Worm (Caenorhabditis elegans) whole organism, young adult: Measurements from ENCODE around the gene srt-41.

ENCODE experiments used
- B0019.2 ChIP-seq: fragments of 200-800 bp; sonication (Bioruptor generic); conservative IDR thresholded peaks from 2 replicates; pipeline ENCODE4 v1.3.6; 2022; ENCODE audit warnings: missing genetic modification reagents, missing genetic modification characterization, missing compliant biosample characterization
- C17E4.6 ChIP-seq: fragments of 200-800 bp; sonication (Bioruptor generic); IDR thresholded peaks from 2 replicates; pipeline ENCODE4 v1.3.6; 2022; ENCODE audit warnings: missing genetic modification reagents, missing genetic modification characterization, missing compliant biosample characterization
- D2030.7 ChIP-seq: fragments of 200-800 bp; sonication (Bioruptor generic); IDR thresholded peaks from 2 replicates; pipeline ENCODE4 v1.3.6; 2022; ENCODE audit warnings: missing genetic modification reagents, missing genetic modification characterization, missing compliant biosample characterization
- F23B12.7 ChIP-seq: sonication (generic microtip); optimal IDR thresholded peaks from 2 replicates; lab custom pipeline; 2017; ENCODE audit warnings: missing genetic modification characterization, mild to moderate bottlenecking, missing compliant biosample characterization, antibody characterized with exemption, moderate library complexity; ENCODE audit not compliant: insufficient read depth
- F33H1.4 ChIP-seq: fragments of 200-800 bp; sonication (Bioruptor generic); IDR thresholded peaks from 2 replicates; pipeline ENCODE4 v1.3.6; 2022; ENCODE audit warnings: missing genetic modification reagents, missing genetic modification characterization, missing compliant biosample characterization
- F57C9.4 ChIP-seq: sonication (generic microtip); optimal IDR thresholded peaks from 2 replicates; lab custom pipeline; 2017; ENCODE audit warnings: mild to moderate bottlenecking, missing genetic modification characterization, missing compliant biosample characterization
- Y53G8AR.9 ChIP-seq: fragments of 200-800 bp; sonication (Bioruptor generic); conservative IDR thresholded peaks from 2 replicates; pipeline ENCODE4 v1.3.6; 2022; ENCODE audit warnings: missing genetic modification reagents, missing genetic modification characterization, missing compliant biosample characterization
- ZK185.1 ChIP-seq: sonication (generic microtip); optimal IDR thresholded peaks from 2 replicates; lab custom pipeline; 2016; ENCODE audit warnings: mild to moderate bottlenecking, missing genetic modification characterization, missing compliant biosample characterization; ENCODE audit not compliant: poor library complexity, severe bottlenecking
- akir-1 ChIP-seq: fragments of 200-800 bp; sonication (Bioruptor generic); optimal IDR thresholded peaks from 2 replicates; lab custom pipeline; 2018; ENCODE audit warnings: mild to moderate bottlenecking, missing genetic modification characterization, moderate library complexity, missing compliant biosample characterization
- ama-1 ChIP-seq, 3 experiments: fragments of 150-350 bp in 1 of 3; sonication (generic microtip) in 2 of 3; optimal IDR thresholded peaks; 2 replicates each; lab custom pipeline; 2014 to 2018; ENCODE audit warnings: missing biosample characterization in 2 of 3, missing genetic modification characterization in 2 of 3, missing genetic modification reagents in 2 of 3
- aptf-2 ChIP-seq: fragments of 200-800 bp; sonication (Bioruptor generic); conservative IDR thresholded peaks from 2 replicates; pipeline ENCODE4 v1.3.6; 2022; ENCODE audit warnings: missing genetic modification reagents, missing genetic modification characterization, missing compliant biosample characterization
- ccch-3 ChIP-seq: fragments of 200-800 bp; sonication (Bioruptor generic); optimal IDR thresholded peaks from 2 replicates; lab custom pipeline; 2018; ENCODE audit warnings: mild to moderate bottlenecking, missing genetic modification characterization, missing compliant biosample characterization
- cebp-1 ChIP-seq, 2 experiments: fragments of 200-800 bp in 1 of 2; sonication (Bioruptor generic) in 1 of 2; sonication (generic microtip) in 1 of 2; IDR thresholded peaks in 1 of 2; optimal IDR thresholded peaks in 1 of 2; 2 replicates each; pipeline versions ENCODE4 v1.3.6 to Lab custom; 2017 to 2022; ENCODE audit warnings: missing compliant biosample characterization in 2 of 2, missing genetic modification characterization in 2 of 2, mild to moderate bottlenecking in 1 of 2, missing genetic modification reagents in 1 of 2, moderate library complexity in 1 of 2
- cebp-2 ChIP-seq: fragments of 200-800 bp; sonication (Bioruptor generic); IDR thresholded peaks from 2 replicates; pipeline ENCODE4 v1.3.6; 2022; ENCODE audit warnings: missing genetic modification characterization, missing compliant biosample characterization
- ceh-100 ChIP-seq: fragments of 200-800 bp; sonication (Bioruptor generic); IDR thresholded peaks from 2 replicates; pipeline ENCODE4 v1.3.6; 2022; ENCODE audit warnings: missing genetic modification reagents, missing genetic modification characterization, missing compliant biosample characterization
- ceh-91 ChIP-seq: fragments of 200-800 bp; sonication (Bioruptor generic); IDR thresholded peaks from 2 replicates; pipeline ENCODE4 v1.3.6; 2022; ENCODE audit warnings: missing genetic modification reagents, missing genetic modification characterization, missing compliant biosample characterization
- die-1 ChIP-seq: sonication (generic microtip); optimal IDR thresholded peaks from 2 replicates; lab custom pipeline; 2016; ENCODE audit warnings: missing genotype, mild to moderate bottlenecking, missing genetic modification characterization, missing compliant biosample characterization
- dox-1 ChIP-seq: fragments of 200-800 bp; sonication (Bioruptor generic); IDR thresholded peaks from 2 replicates; pipeline ENCODE4 v1.3.6; 2022; ENCODE audit warnings: missing genetic modification reagents, missing genetic modification characterization, missing compliant biosample characterization
- efl-1 ChIP-seq: fragments of 150-350 bp; optimal IDR thresholded peaks from 2 replicates; lab custom pipeline; 2014; ENCODE audit warnings: missing biosample characterization, missing genetic modification reagents, missing genetic modification characterization
- hlh-26 ChIP-seq: fragments of 200-800 bp; sonication (Bioruptor generic); conservative IDR thresholded peaks from 2 replicates; pipeline ENCODE4 v1.3.6; 2022; ENCODE audit warnings: missing genetic modification reagents, missing genetic modification characterization, missing compliant biosample characterization
- hmg-20 ChIP-seq: fragments of 200-800 bp; sonication (Bioruptor generic); IDR thresholded peaks from 2 replicates; pipeline ENCODE4 v1.3.6; 2022; ENCODE audit warnings: missing genetic modification reagents, missing genetic modification characterization, missing compliant biosample characterization
- hsf-1 ChIP-seq: fragments of 200-800 bp; sonication (Bioruptor generic); IDR thresholded peaks from 2 replicates; pipeline ENCODE4 v1.3.6; 2022; ENCODE audit warnings: missing genetic modification reagents, missing genetic modification characterization, missing compliant biosample characterization
- lag-1 ChIP-seq: fragments of 200-800 bp; sonication (Bioruptor generic); IDR thresholded peaks from 2 replicates; pipeline ENCODE4 v1.3.6; 2022; ENCODE audit warnings: missing genetic modification reagents, missing genetic modification characterization, missing compliant biosample characterization
- lsl-1 ChIP-seq: fragments of 200-800 bp; sonication (Bioruptor generic); optimal IDR thresholded peaks from 2 replicates; lab custom pipeline; 2018; ENCODE audit warnings: mild to moderate bottlenecking, missing genetic modification characterization, moderate library complexity, missing compliant biosample characterization
- madf-8 ChIP-seq: fragments of 200-800 bp; sonication (Bioruptor generic); conservative IDR thresholded peaks from 2 replicates; pipeline ENCODE4 v1.3.6; 2022; ENCODE audit warnings: missing genetic modification reagents, missing genetic modification characterization, missing compliant biosample characterization
- mcd-1 ChIP-seq: fragments of 200-800 bp; sonication (Bioruptor generic); IDR thresholded peaks from 2 replicates; pipeline ENCODE4 v1.3.6; 2022; ENCODE audit warnings: missing genetic modification reagents, missing genetic modification characterization, missing compliant biosample characterization
- nfyb-1 ChIP-seq: fragments of 200-800 bp; sonication (Bioruptor generic); IDR thresholded peaks from 2 replicates; pipeline ENCODE4 v1.3.6; 2022; ENCODE audit warnings: missing genetic modification reagents, missing genetic modification characterization, missing compliant biosample characterization
- nhr-80 ChIP-seq: sonication (generic microtip); optimal IDR thresholded peaks from 2 replicates; lab custom pipeline; 2016; ENCODE audit warnings: missing genetic modification characterization, missing compliant biosample characterization
- pha-4 ChIP-seq: fragments of 150-350 bp; sonication (generic microtip); optimal IDR thresholded peaks from 2 replicates; lab custom pipeline; 2014; ENCODE audit warnings: missing biosample characterization, missing genetic modification reagents, missing genetic modification characterization
- rpc-1 ChIP-seq, 2 experiments: fragments of 150-350 bp in 1 of 2; sonication (generic microtip) in 1 of 2; optimal IDR thresholded peaks; 2 replicates each; lab custom pipeline; 2014 to 2018; ENCODE audit warnings: missing biosample characterization in 1 of 2, missing genetic modification characterization in 1 of 2, missing genetic modification reagents in 1 of 2, missing genotype in 1 of 2
- sdz-38 ChIP-seq: sonication (generic microtip); optimal IDR thresholded peaks from 2 replicates; lab custom pipeline; 2016; ENCODE audit warnings: missing genotype, missing genetic modification characterization, missing compliant biosample characterization
- snpc-4 ChIP-seq, 5 experiments: fragments of 150-350 bp in 1 of 5; sonication (generic microtip) in 4 of 5; optimal IDR thresholded peaks; 2 replicates each; lab custom pipeline; 2014 to 2018; ENCODE audit warnings: missing genetic modification characterization in 5 of 5, missing biosample characterization in 3 of 5, antibody characterized with exemption in 2 of 5, mild to moderate bottlenecking in 2 of 5, missing compliant biosample characterization in 2 of 5, missing genotype in 2 of 5, moderate library complexity in 2 of 5, missing genetic modification reagents in 1 of 5
- somi-1 ChIP-seq: fragments of 200-800 bp; sonication (Bioruptor generic); optimal IDR thresholded peaks from 2 replicates; lab custom pipeline; 2018; ENCODE audit warnings: mild to moderate bottlenecking, missing genetic modification characterization, missing compliant biosample characterization
- sptf-2 ChIP-seq: fragments of 200-800 bp; sonication (Bioruptor generic); optimal IDR thresholded peaks from 2 replicates; lab custom pipeline; 2018; ENCODE audit warnings: mild to moderate bottlenecking, missing genetic modification characterization, missing compliant biosample characterization
- unc-62 ChIP-seq: fragments of 150-350 bp; optimal IDR thresholded peaks from 2 replicates; lab custom pipeline; 2014; ENCODE audit warnings: missing biosample characterization, missing genetic modification reagents, missing genetic modification characterization
- zfh-2 ChIP-seq: fragments of 200-800 bp; sonication (Bioruptor generic); conservative IDR thresholded peaks from 2 replicates; pipeline ENCODE4 v1.3.6; 2022; ENCODE audit warnings: missing genetic modification reagents, missing genetic modification characterization, missing compliant biosample characterization
- ztf-25 ChIP-seq: fragments of 200-800 bp; sonication (Bioruptor generic); IDR thresholded peaks from 2 replicates; pipeline ENCODE4 v1.3.6; 2022; ENCODE audit warnings: missing genetic modification reagents, missing genetic modification characterization, missing compliant biosample characterization

The srt-41 gene

ce11 chrV:1829973-1830372 lies 27.0 kb upstream of the srt-41 start, which contains the start of gene Y32G9B.1:
TSS of gene Y32G9B.1 (minus strand) at chrV:1830073.
- TF ChIP-seq efl-1 (GFP tag; lab: Kevin White, UChicago) (no peak), pha-4 (tag; lab: Kevin White, UChicago) (no peak), Y53G8AR.9 (GFP tag; lab: Robert Waterston, UW) (no peak), D2030.7 (GFP tag; lab: Robert Waterston, UW) (no peak), F33H1.4 (GFP tag; lab: Robert Waterston, UW) (no peak)

ce11 chrV:1824528-1824927 lies 21.6 kb upstream of the srt-41 start:
- peak; percentile 55; the same call in 1 of the 2 replicates for TF ChIP-seq zfh-2 (GFP tag; lab: Robert Waterston, UW)
- no peak for TF ChIP-seq ceh-91 (GFP tag; lab: Robert Waterston, UW)
- TF ChIP-seq, all 124 proteins: peak for 1

- TF ChIP-seq mcd-1 (GFP tag; lab: Robert Waterston, UW) (peak; percentile 23; the same call in 1 of the 2 replicates), lag-1 (no peak), C17E4.6 (GFP tag; lab: Robert Waterston, UW) (no peak), unc-62 (GFP tag; lab: Kevin White, UChicago) (no peak), somi-1 (GFP tag; lab: Kevin White, UChicago) (no peak), cebp-2 (no peak), ccch-3 (GFP tag; lab: Kevin White, UChicago) (no peak), pha-4 (tag; lab: Kevin White, UChicago) (no peak), hsf-1 (GFP tag; lab: Robert Waterston, UW) (no peak), sdz-38 (tag; lab: Kevin White, UChicago) (no peak), dox-1 (0 out of 2 replicates have a peak, but pooled peaks have one; percentile 17), lsl-1 (GFP tag; lab: Kevin White, UChicago) (no peak), ama-1 (optimal IDR thresholded peaks at IDR 0.05; lab: Kevin White, UChicago) (no peak), ama-1 (GFP tag; optimal IDR thresholded peaks at IDR 0.05; lab: Kevin White, UChicago) (no peak), die-1 (no peak), F23B12.7 (tag; lab: Kevin White, UChicago) (no peak), efl-1 (GFP tag; lab: Kevin White, UChicago) (no peak), madf-8 (GFP tag; lab: Robert Waterston, UW) (no peak), rpc-1 (optimal IDR thresholded peaks at IDR 0.05; lab: Kevin White, UChicago) (peak; percentile 18), rpc-1 (tag; optimal IDR thresholded peaks at IDR 0.05; lab: Kevin White, UChicago) (no peak), ztf-25 (GFP tag; lab: Robert Waterston, UW) (no peak), nhr-80 (tag; lab: Kevin White, UChicago) (no peak), ceh-91 (GFP tag; lab: Robert Waterston, UW) (no peak), B0019.2 (GFP tag; lab: Robert Waterston, UW) (no peak), aptf-2 (no peak), hlh-26 (GFP tag; lab: Robert Waterston, UW) (no peak), F57C9.4 (tag; lab: Kevin White, UChicago) (no peak), cebp-1 (GFP tag; IDR thresholded peaks at IDR 0.05; lab: Robert Waterston, UW) (no peak), cebp-1 (tag; optimal IDR thresholded peaks at IDR 0.05; lab: Kevin White, UChicago) (peak; percentile 46), nfyb-1 (GFP tag; lab: Robert Waterston, UW) (no peak), ZK185.1 (no peak), ceh-100 (GFP tag; lab: Robert Waterston, UW) (no peak), akir-1 (GFP tag; lab: Kevin White, UChicago) (no peak), hmg-20 (GFP tag; lab: Robert Waterston, UW) (no peak), snpc-4 (GFP tag; optimal IDR thresholded peaks at IDR 0.05; lab: Kevin White, UChicago) (no peak), snpc-4 (tag; optimal IDR thresholded peaks at IDR 0.05; lab: Kevin White, UChicago) (peak in 1 of 4 experiments; percentile 5), sptf-2 (GFP tag; lab: Kevin White, UChicago) (no peak)
Observed at ce11 chrV:1821287-1821686, 18.3 kb upstream of the srt-41 start, which contains the start of the genes gly-7 and mrpl-39. TSS of gene gly-7 (minus strand) at chrV:1821323. TSS of gene mrpl-39 (plus strand) at chrV:1821579.
